Fruit fly (Drosophila melanogaster) whole organism, prepupa: ENCODE measurements around the gene CG10631.

Experiments
- Blimp-1 ChIP-seq: fragments of 200-800 bp; sonication (Bioruptor generic); optimal IDR thresholded peaks from 3 replicates; lab custom pipeline; 2017; ENCODE audit warnings: missing biosample characterization, missing genetic modification characterization, mild to moderate bottlenecking, moderate library complexity, missing genetic modification reagents
- CG10631 ChIP-seq: fragments of 200-800 bp; sonication (Bioruptor generic); optimal IDR thresholded peaks from 2 replicates; lab custom pipeline; 2016; ENCODE audit warnings: missing biosample characterization, missing genetic modification characterization
- CG10669 ChIP-seq: fragments of 200-800 bp; sonication (Bioruptor generic); optimal IDR thresholded peaks from 3 replicates; lab custom pipeline; 2018; ENCODE audit warnings: missing biosample characterization, mild to moderate bottlenecking, missing genetic modification characterization, moderate library complexity
- CG11294 ChIP-seq: fragments of 200-800 bp; sonication (Bioruptor generic); IDR thresholded peaks from 2 replicates; pipeline ENCODE4 v1.3.6; 2022; ENCODE audit warnings: missing biosample characterization, missing genetic modification characterization
- CG11762 ChIP-seq: fragments of 200-800 bp; sonication (Bioruptor generic); optimal IDR thresholded peaks from 3 replicates; lab custom pipeline; 2016; ENCODE audit warnings: missing biosample characterization, missing genetic modification characterization; ENCODE audit not compliant: insufficient read depth
- CG15336 ChIP-seq: fragments of 200-800 bp; sonication (Bioruptor generic); IDR thresholded peaks from 2 replicates; pipeline ENCODE4 v1.3.6; 2022; ENCODE audit warnings: missing biosample characterization, missing genetic modification characterization
- CG1621 ChIP-seq: fragments of 200-800 bp; sonication (Bioruptor generic); optimal IDR thresholded peaks from 3 replicates; lab custom pipeline; 2018; ENCODE audit warnings: missing biosample characterization, mild to moderate bottlenecking, missing genetic modification characterization
- CG16779 ChIP-seq: fragments of 200-800 bp; sonication (Bioruptor generic); optimal IDR thresholded peaks from 3 replicates; lab custom pipeline; 2017; ENCODE audit warnings: missing biosample characterization, mild to moderate bottlenecking, missing genetic modification characterization
- CG3032 ChIP-seq: fragments of 200-800 bp; optimal IDR thresholded peaks from 2 replicates; lab custom pipeline; 2019; ENCODE audit warnings: missing biosample characterization, mild to moderate bottlenecking, missing genetic modification characterization, moderate library complexity
- CG32006 ChIP-seq: fragments of 200-800 bp; sonication (Bioruptor generic); optimal IDR thresholded peaks from 3 replicates; lab custom pipeline; 2017; ENCODE audit warnings: missing biosample characterization, mild to moderate bottlenecking, missing genetic modification characterization
- CG34406 ChIP-seq: fragments of 200-800 bp; sonication (Bioruptor generic); optimal IDR thresholded peaks from 3 replicates; lab custom pipeline; 2016; ENCODE audit warnings: missing biosample characterization, missing genetic modification characterization
- CG3919 ChIP-seq: fragments of 200-800 bp; sonication (Bioruptor generic); optimal IDR thresholded peaks from 3 replicates; lab custom pipeline; 2016; ENCODE audit warnings: missing biosample characterization, missing genetic modification characterization
- CG6276 ChIP-seq: fragments of 200-800 bp; sonication (Bioruptor generic); optimal IDR thresholded peaks from 2 replicates; lab custom pipeline; 2017; ENCODE audit warnings: missing biosample characterization, mild to moderate bottlenecking, missing genetic modification characterization
- CG6808 ChIP-seq: fragments of 200-800 bp; sonication (Bioruptor generic); optimal IDR thresholded peaks from 3 replicates; lab custom pipeline; 2017; ENCODE audit warnings: missing biosample characterization, missing genetic modification characterization, mild to moderate bottlenecking, moderate library complexity, missing genetic modification reagents
- CG6854 ChIP-seq: fragments of 200-800 bp; sonication (Bioruptor generic); optimal IDR thresholded peaks from 2 replicates; lab custom pipeline; 2017; ENCODE audit warnings: missing biosample characterization, mild to moderate bottlenecking, missing genetic modification characterization
- CG8119 ChIP-seq: fragments of 200-800 bp; sonication (Bioruptor generic); IDR thresholded peaks from 3 replicates; pipeline ENCODE4 v1.3.6; 2022; ENCODE audit warnings: missing biosample characterization, missing genetic modification characterization
- CG8319 ChIP-seq: fragments of 200-800 bp; sonication (Bioruptor generic); optimal IDR thresholded peaks from 3 replicates; lab custom pipeline; 2016; ENCODE audit warnings: missing biosample characterization, missing genetic modification characterization
- CG8632 ChIP-seq: fragments of 200-800 bp; sonication (Bioruptor generic); optimal IDR thresholded peaks from 3 replicates; lab custom pipeline; 2016; ENCODE audit warnings: missing biosample characterization, missing genetic modification characterization
- CG9139 ChIP-seq: fragments of 200-800 bp; sonication (Bioruptor generic); optimal IDR thresholded peaks from 3 replicates; lab custom pipeline; 2017; ENCODE audit warnings: missing biosample characterization, mild to moderate bottlenecking, missing genetic modification characterization
- Eip75B ChIP-seq: fragments of 200-800 bp; sonication (Bioruptor generic); optimal IDR thresholded peaks from 3 replicates; lab custom pipeline; 2016; ENCODE audit warnings: missing biosample characterization, missing genetic modification characterization
- Eip78C ChIP-seq: fragments of 200-800 bp; sonication (Bioruptor generic); peaks from one replicate; lab custom pipeline; 2016; ENCODE audit warnings: missing biosample characterization, missing genetic modification characterization
- Eip93F ChIP-seq: fragments of 200-800 bp; sonication (Bioruptor generic); optimal IDR thresholded peaks from 2 replicates; lab custom pipeline; 2016; ENCODE audit warnings: missing biosample characterization, mild to moderate bottlenecking, missing genetic modification characterization
- Ets21C ChIP-seq: fragments of 200-800 bp; sonication (Bioruptor generic); optimal IDR thresholded peaks from 3 replicates; lab custom pipeline; 2016; ENCODE audit warnings: missing biosample characterization, missing genetic modification characterization
- Ets96B ChIP-seq: fragments of 200-800 bp; optimal IDR thresholded peaks from 2 replicates; lab custom pipeline; 2019; ENCODE audit warnings: missing biosample characterization, mild to moderate bottlenecking, missing genetic modification characterization, moderate library complexity
- Gug ChIP-seq: fragments of 200-800 bp; sonication (Bioruptor generic); IDR thresholded peaks from 2 replicates; pipeline ENCODE4 v1.3.6; 2022; ENCODE audit warnings: missing biosample characterization, missing genetic modification characterization
- Hr38 ChIP-seq: sonication (Bioruptor generic); optimal IDR thresholded peaks from 2 replicates; lab custom pipeline; 2016; ENCODE audit warnings: missing biosample characterization, missing genetic modification characterization
- Hr39 ChIP-seq: fragments of 200-800 bp; sonication (Bioruptor generic); optimal IDR thresholded peaks from 2 replicates; lab custom pipeline; 2016; ENCODE audit warnings: missing biosample characterization, missing genetic modification characterization
- Hr4 ChIP-seq: fragments of 200-800 bp; sonication (Bioruptor generic); optimal IDR thresholded peaks from 3 replicates; lab custom pipeline; 2016; ENCODE audit warnings: missing biosample characterization, missing genetic modification characterization
- Lpt ChIP-seq: fragments of 200-800 bp; sonication (Bioruptor generic); optimal IDR thresholded peaks from 3 replicates; lab custom pipeline; 2016; ENCODE audit warnings: missing biosample characterization, missing genetic modification characterization
- Met ChIP-seq: fragments of 200-800 bp; sonication (Bioruptor generic); optimal IDR thresholded peaks from 3 replicates; lab custom pipeline; 2016; ENCODE audit warnings: missing biosample characterization, missing genetic modification characterization
- Smox ChIP-seq: fragments of 200-800 bp; sonication (Bioruptor generic); optimal IDR thresholded peaks from 3 replicates; lab custom pipeline; 2016; ENCODE audit warnings: missing biosample characterization, missing genetic modification characterization
- Sox102F ChIP-seq: fragments of 200-800 bp; sonication (Bioruptor generic); optimal IDR thresholded peaks from 2 replicates; lab custom pipeline; 2016; ENCODE audit warnings: missing biosample characterization, mild to moderate bottlenecking, missing genetic modification characterization
- Sox14 ChIP-seq: fragments of 200-800 bp; sonication (Bioruptor generic); optimal IDR thresholded peaks from 3 replicates; lab custom pipeline; 2016; ENCODE audit warnings: missing biosample characterization, missing genetic modification characterization
- Sox15 ChIP-seq: fragments of 200-800 bp; sonication (Bioruptor generic); optimal IDR thresholded peaks from 3 replicates; lab custom pipeline; 2016; ENCODE audit warnings: missing biosample characterization, missing genetic modification characterization
- achi ChIP-seq: fragments of 200-800 bp; sonication (Bioruptor generic); optimal IDR thresholded peaks from 3 replicates; lab custom pipeline; 2016; ENCODE audit warnings: missing biosample characterization, missing genetic modification characterization
- acj6 ChIP-seq: fragments of 200-800 bp; sonication (Bioruptor generic); optimal IDR thresholded peaks from 3 replicates; lab custom pipeline; 2016; ENCODE audit warnings: missing biosample characterization, missing genetic modification characterization
- dac ChIP-seq: fragments of 200-800 bp; sonication (Bioruptor generic); optimal IDR thresholded peaks from 2 replicates; lab custom pipeline; 2017; ENCODE audit warnings: missing biosample characterization, mild to moderate bottlenecking, missing genetic modification characterization
- dsx ChIP-seq: fragments of 200-800 bp; optimal IDR thresholded peaks from 3 replicates; lab custom pipeline; 2019; ENCODE audit warnings: missing biosample characterization, mild to moderate bottlenecking, missing genetic modification characterization, moderate library complexity; ENCODE audit not compliant: poor library complexity, severe bottlenecking
- eg ChIP-seq: fragments of 200-800 bp; sonication (Bioruptor generic); IDR thresholded peaks from 3 replicates; pipeline ENCODE4 v1.3.6; 2022; ENCODE audit warnings: missing biosample characterization, missing genetic modification characterization
- esn ChIP-seq: fragments of 200-800 bp; sonication (Bioruptor generic); optimal IDR thresholded peaks from 2 replicates; lab custom pipeline; 2016; ENCODE audit warnings: missing biosample characterization, mild to moderate bottlenecking, missing genetic modification characterization, moderate library complexity
- fd59A ChIP-seq: fragments of 200-800 bp; sonication (Bioruptor generic); optimal IDR thresholded peaks from 2 replicates; lab custom pipeline; 2017; ENCODE audit warnings: missing biosample characterization, mild to moderate bottlenecking, missing genetic modification characterization, missing genetic modification reagents
- fkh ChIP-seq: fragments of 200-800 bp; sonication (Bioruptor generic); optimal IDR thresholded peaks from 3 replicates; lab custom pipeline; 2017; ENCODE audit warnings: missing biosample characterization, mild to moderate bottlenecking, missing genetic modification characterization, moderate library complexity
- lz ChIP-seq: fragments of 200-800 bp; sonication (Bioruptor generic); optimal IDR thresholded peaks from 3 replicates; lab custom pipeline; 2016; ENCODE audit warnings: missing biosample characterization, missing genetic modification characterization
- net ChIP-seq: fragments of 200-800 bp; sonication (Bioruptor generic); optimal IDR thresholded peaks from 3 replicates; lab custom pipeline; 2016; ENCODE audit warnings: missing biosample characterization, missing genetic modification characterization
- pdm3 ChIP-seq: fragments of 200-800 bp; sonication (Bioruptor generic); optimal IDR thresholded peaks from 3 replicates; lab custom pipeline; 2016; ENCODE audit warnings: missing biosample characterization, missing genetic modification characterization
- salr ChIP-seq, 2 experiments: fragments of 200-800 bp; sonication (Bioruptor generic); optimal IDR thresholded peaks; 3 replicates each; lab custom pipeline; 2016 to 2018; ENCODE audit warnings: missing biosample characterization in 2 of 2, missing genetic modification characterization in 2 of 2, mild to moderate bottlenecking in 1 of 2
- spab ChIP-seq: fragments of 200-800 bp; sonication (Bioruptor generic); optimal IDR thresholded peaks from 2 replicates; lab custom pipeline; 2017; ENCODE audit warnings: missing biosample characterization, mild to moderate bottlenecking, missing genetic modification characterization, missing genetic modification reagents
- ss ChIP-seq, 2 experiments: fragments of 200-800 bp; sonication (Bioruptor generic); optimal IDR thresholded peaks; 2 replicates in 1 of 2; 3 replicates in 1 of 2; lab custom pipeline; 2017 to 2018; ENCODE audit warnings: mild to moderate bottlenecking in 2 of 2, missing biosample characterization in 2 of 2, missing genetic modification characterization in 2 of 2, moderate library complexity in 1 of 2
- svp ChIP-seq: fragments of 200-800 bp; sonication (Bioruptor generic); peaks from one replicate; lab custom pipeline; 2016; ENCODE audit warnings: missing biosample characterization, missing genetic modification characterization
- topi ChIP-seq: fragments of 200-800 bp; sonication (Bioruptor generic); optimal IDR thresholded peaks from 3 replicates; lab custom pipeline; 2016; ENCODE audit warnings: missing biosample characterization, missing genetic modification characterization

CG10631 gene

DNA sequence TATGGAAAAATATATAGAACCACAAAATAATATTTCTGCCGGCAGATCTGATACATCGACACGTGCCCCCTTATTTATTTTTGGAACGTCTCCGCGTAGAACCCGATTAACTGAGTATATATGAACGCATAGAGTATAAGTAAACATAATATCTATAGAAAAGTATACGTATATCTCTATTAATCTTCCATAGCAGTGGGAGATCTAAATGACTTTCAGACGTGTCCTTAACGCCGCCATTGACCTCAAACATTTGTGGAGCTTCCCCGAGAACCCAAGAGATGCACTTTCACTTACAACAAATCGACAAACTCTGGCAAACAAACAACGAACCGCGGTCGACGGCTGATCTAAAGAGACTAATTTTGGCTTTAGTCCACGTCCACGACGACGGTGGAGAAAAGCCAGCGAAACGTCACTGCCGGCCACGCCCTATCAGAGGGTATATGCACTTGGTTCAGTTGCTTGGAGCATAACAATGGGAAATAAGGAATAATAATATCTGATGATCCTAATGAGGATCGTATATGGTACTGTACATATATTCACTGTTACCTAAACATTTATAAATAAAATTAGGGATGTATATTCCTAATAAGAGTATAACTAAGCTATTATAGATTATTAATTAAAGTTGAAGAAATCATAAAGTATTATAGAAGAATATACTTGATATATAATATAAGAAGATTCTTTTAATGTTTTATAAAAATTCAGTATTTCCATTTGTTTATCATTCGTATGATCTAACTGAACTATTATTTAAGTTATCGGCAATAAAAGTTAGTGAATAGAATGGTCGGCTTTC, 7.3 kb upstream of the CG10631 start, which contains the start of gene fbp:
TSS of gene fbp (minus strand) at position 364 of the 808 bp plus-strand sequence.
- TF ChIP-seq ss (GFP tag; optimal IDR thresholded peaks at IDR 0.05; lab: Kevin White, UChicago) (peak; percentile 68 to 80), Sox14 (GFP tag; lab: Kevin White, UChicago) (peak; percentile 8), Hr4 (GFP tag; lab: Kevin White, UChicago) (peak; percentile 56), Met (peak; percentile 56), achi (peak; percentile 80), CG6854 (GFP tag; lab: Kevin White, UChicago) (no peak), salr (GFP tag; optimal IDR thresholded peaks at IDR 0.05; lab: Kevin White, UChicago) (peak in 1 of 2 experiments; percentile 93), Lpt (peak; percentile 49), esn (GFP tag; lab: Kevin White, UChicago) (peak; percentile 76), Eip75B (GFP tag; lab: Kevin White, UChicago) (peak; percentile 12), Hr39 (peak; percentile 50), CG3032 (tag; lab: Kevin White, UChicago) (peak; percentile 77), Eip93F (peak; percentile 20), Smox (peak; percentile 47), Hr38 (GFP tag; lab: Kevin White, UChicago) (no peak), CG32006 (GFP tag; lab: Kevin White, UChicago) (peak; percentile 91), CG3919 (GFP tag; lab: Kevin White, UChicago) (peak; percentile 73), svp (GFP tag; lab: Kevin White, UChicago) (peak; percentile 85), CG1621 (no peak), CG11294 (GFP tag; lab: Robert Waterston, UW) (no peak), topi (GFP tag; lab: Kevin White, UChicago) (peak; percentile 41), dsx (GFP tag; lab: Kevin White, UChicago) (peak; percentile 73), CG15336 (peak; percentile 39; the same call in 1 of the 2 replicates), CG8319 (GFP tag; lab: Kevin White, UChicago) (peak; percentile 50), CG8119 (GFP tag; lab: Robert Waterston, UW) (peak; percentile 50), Sox102F (GFP tag; lab: Kevin White, UChicago) (peak; percentile 38), acj6 (GFP tag; lab: Kevin White, UChicago) (peak; percentile 77), CG10669 (GFP tag; lab: Kevin White, UChicago) (peak; percentile 50), Sox15 (GFP tag; lab: Kevin White, UChicago) (peak; percentile 65), eg (GFP tag; lab: Robert Waterston, UW) (peak; percentile 62), fkh (peak; percentile 45), net (GFP tag; lab: Kevin White, UChicago) (peak; percentile 76), CG34406 (GFP tag; lab: Kevin White, UChicago) (peak; percentile 86), CG8632 (peak; percentile 80), lz (GFP tag; lab: Kevin White, UChicago) (peak; percentile 54), pdm3 (GFP tag; lab: Kevin White, UChicago) (peak; percentile 42), fd59A (peak; percentile 77), Blimp-1 (GFP tag; lab: Kevin White, UChicago) (peak; percentile 82), CG9139 (GFP tag; lab: Kevin White, UChicago) (peak; percentile 30), spab (GFP tag; lab: Kevin White, UChicago) (peak; percentile 74), CG6276 (GFP tag; lab: Kevin White, UChicago) (peak; percentile 84), Ets96B (tag; lab: Kevin White, UChicago) (peak; percentile 73), Eip78C (GFP tag; lab: Kevin White, UChicago) (peak; percentile 87), CG6808 (GFP tag; lab: Kevin White, UChicago) (peak; percentile 75), CG16779 (tag; lab: Kevin White, UChicago) (peak; percentile 42), CG11762 (GFP tag; lab: Kevin White, UChicago) (peak; percentile 52), Gug (GFP tag; lab: Robert Waterston, UW) (peak; percentile 46; the same call in 1 of the 2 replicates), Ets21C (GFP tag; lab: Kevin White, UChicago) (no peak), dac (GFP tag; lab: Kevin White, UChicago) (peak; percentile 56), CG10631 (GFP tag; lab: Kevin White, UChicago) (peak; percentile 84)
